Worm (Caenorhabditis elegans) whole organism, young adult: ENCODE results near the gene Y41C4A.8.

Source experiments
- C06A6.2 ChIP-seq: fragments of 200-800 bp; sonication (Bioruptor generic); conservative IDR thresholded peaks from 2 replicates; pipeline ENCODE4 v1.3.6; 2022; ENCODE audit warnings: missing genetic modification characterization, missing compliant biosample characterization
- K12H6.12 ChIP-seq: fragments of 200-800 bp; sonication (Bioruptor generic); optimal IDR thresholded peaks from 2 replicates; lab custom pipeline; 2018; ENCODE audit warnings: mild to moderate bottlenecking, missing genetic modification characterization, missing compliant biosample characterization
- Y53G8AR.9 ChIP-seq: fragments of 200-800 bp; sonication (Bioruptor generic); conservative IDR thresholded peaks from 2 replicates; pipeline ENCODE4 v1.3.6; 2022; ENCODE audit warnings: missing genetic modification reagents, missing genetic modification characterization, missing compliant biosample characterization
- Y56A3A.18 ChIP-seq: fragments of 200-800 bp; sonication (Bioruptor generic); IDR thresholded peaks from 2 replicates; pipeline ENCODE4 v1.3.6; 2022; ENCODE audit warnings: missing genetic modification reagents, missing genetic modification characterization, missing compliant biosample characterization
- aptf-3 ChIP-seq: fragments of 200-800 bp; sonication (Bioruptor generic); IDR thresholded peaks from 2 replicates; pipeline ENCODE4 v1.3.6; 2022; ENCODE audit warnings: missing genetic modification characterization, missing compliant biosample characterization
- atf-7 ChIP-seq: sonication (generic microtip); optimal IDR thresholded peaks from 2 replicates; lab custom pipeline; 2017; ENCODE audit warnings: mild to moderate bottlenecking, missing genetic modification characterization, missing compliant biosample characterization
- attf-3 ChIP-seq: fragments of 200-800 bp; sonication (Bioruptor generic); conservative IDR thresholded peaks from 2 replicates; pipeline ENCODE4 v1.3.6; 2022; ENCODE audit warnings: missing genetic modification reagents, missing genetic modification characterization, missing compliant biosample characterization
- bed-1 ChIP-seq: fragments of 200-800 bp; sonication (Bioruptor generic); IDR thresholded peaks from 2 replicates; pipeline ENCODE4 v1.3.6; 2022; ENCODE audit warnings: missing genetic modification reagents, missing genetic modification characterization, missing compliant biosample characterization
- cebp-1 ChIP-seq, 2 experiments: fragments of 200-800 bp in 1 of 2; sonication (Bioruptor generic) in 1 of 2; sonication (generic microtip) in 1 of 2; IDR thresholded peaks in 1 of 2; optimal IDR thresholded peaks in 1 of 2; 2 replicates each; pipeline versions ENCODE4 v1.3.6 to Lab custom; 2017 to 2022; ENCODE audit warnings: missing compliant biosample characterization in 2 of 2, missing genetic modification characterization in 2 of 2, mild to moderate bottlenecking in 1 of 2, missing genetic modification reagents in 1 of 2, moderate library complexity in 1 of 2
- ceh-79 ChIP-seq: sonication (generic microtip); optimal IDR thresholded peaks from 2 replicates; lab custom pipeline; 2017; ENCODE audit warnings: mild to moderate bottlenecking, missing genetic modification characterization, missing compliant biosample characterization
- dox-1 ChIP-seq: fragments of 200-800 bp; sonication (Bioruptor generic); IDR thresholded peaks from 2 replicates; pipeline ENCODE4 v1.3.6; 2022; ENCODE audit warnings: missing genetic modification reagents, missing genetic modification characterization, missing compliant biosample characterization
- egl-18 ChIP-seq: fragments of 200-800 bp; sonication (Bioruptor generic); IDR thresholded peaks from 2 replicates; pipeline ENCODE4 v1.3.6; 2022; ENCODE audit warnings: missing genetic modification reagents, missing genetic modification characterization, missing compliant biosample characterization
- egrh-3 ChIP-seq: fragments of 200-800 bp; sonication (Bioruptor generic); IDR thresholded peaks from 2 replicates; pipeline ENCODE4 v1.3.6; 2022; ENCODE audit warnings: missing genetic modification reagents, missing genetic modification characterization, missing compliant biosample characterization
- fkh-3 ChIP-seq: sonication (generic microtip); optimal IDR thresholded peaks from 2 replicates; lab custom pipeline; 2016; ENCODE audit warnings: mild to moderate bottlenecking, missing genetic modification characterization, missing compliant biosample characterization
- gei-17 ChIP-seq: fragments of 200-800 bp; sonication (Bioruptor generic); optimal IDR thresholded peaks from 2 replicates; lab custom pipeline; 2018; ENCODE audit warnings: mild to moderate bottlenecking, missing genetic modification characterization, missing compliant biosample characterization
- hlh-12 ChIP-seq: sonication (generic microtip); optimal IDR thresholded peaks from 2 replicates; lab custom pipeline; 2016; ENCODE audit warnings: missing genetic modification characterization, missing compliant biosample characterization
- hmg-1.2 ChIP-seq: fragments of 200-800 bp; sonication (Bioruptor generic); IDR thresholded peaks from 2 replicates; pipeline ENCODE4 v1.3.6; 2022; ENCODE audit warnings: missing genetic modification reagents, missing genetic modification characterization, missing compliant biosample characterization
- hmg-20 ChIP-seq: fragments of 200-800 bp; sonication (Bioruptor generic); IDR thresholded peaks from 2 replicates; pipeline ENCODE4 v1.3.6; 2022; ENCODE audit warnings: missing genetic modification reagents, missing genetic modification characterization, missing compliant biosample characterization
- lin-26 ChIP-seq: fragments of 200-800 bp; sonication (Bioruptor generic); IDR thresholded peaks from 2 replicates; pipeline ENCODE4 v1.3.6; 2022; ENCODE audit warnings: missing genetic modification reagents, missing genetic modification characterization, missing compliant biosample characterization
- lin-35 ChIP-seq, 3 experiments: fragments of 150-350 bp in 2 of 3; sonication (generic microtip) in 1 of 3; optimal IDR thresholded peaks; 2 replicates each; lab custom pipeline; 2014 to 2018; ENCODE audit warnings: missing biosample characterization in 3 of 3, missing genetic modification characterization in 3 of 3, missing genetic modification reagents in 3 of 3
- lin-40 ChIP-seq: sonication (generic microtip); optimal IDR thresholded peaks from 2 replicates; lab custom pipeline; 2016; ENCODE audit warnings: missing genetic modification characterization, mild to moderate bottlenecking, missing compliant biosample characterization, missing genotype, missing genetic modification reagents
- lin-54 ChIP-seq: fragments of 200-800 bp; sonication (Bioruptor generic); optimal IDR thresholded peaks from 2 replicates; lab custom pipeline; 2018; ENCODE audit warnings: mild to moderate bottlenecking, missing genetic modification characterization, missing compliant biosample characterization
- madf-3 ChIP-seq: fragments of 200-800 bp; sonication (Bioruptor generic); IDR thresholded peaks from 2 replicates; pipeline ENCODE4 v1.3.6; 2022; ENCODE audit warnings: missing genetic modification reagents, missing genetic modification characterization, missing compliant biosample characterization
- mcd-1 ChIP-seq: fragments of 200-800 bp; sonication (Bioruptor generic); IDR thresholded peaks from 2 replicates; pipeline ENCODE4 v1.3.6; 2022; ENCODE audit warnings: missing genetic modification reagents, missing genetic modification characterization, missing compliant biosample characterization
- nhr-90 ChIP-seq: sonication (generic microtip); optimal IDR thresholded peaks from 2 replicates; lab custom pipeline; 2016; ENCODE audit warnings: missing genotype, mild to moderate bottlenecking, missing genetic modification characterization, missing compliant biosample characterization
- sdz-38 ChIP-seq: sonication (generic microtip); optimal IDR thresholded peaks from 2 replicates; lab custom pipeline; 2016; ENCODE audit warnings: missing genotype, missing genetic modification characterization, missing compliant biosample characterization
- snpc-1.1 ChIP-seq: sonication (generic microtip); optimal IDR thresholded peaks from 2 replicates; lab custom pipeline; 2017; ENCODE audit warnings: missing genetic modification characterization, mild to moderate bottlenecking, missing compliant biosample characterization, antibody characterized with exemption, moderate library complexity, missing genotype, missing genetic modification reagents; ENCODE audit not compliant: insufficient read depth
- snpc-4 ChIP-seq, 5 experiments: fragments of 150-350 bp in 1 of 5; sonication (generic microtip) in 4 of 5; optimal IDR thresholded peaks; 2 replicates each; lab custom pipeline; 2014 to 2018; ENCODE audit warnings: missing genetic modification characterization in 5 of 5, missing biosample characterization in 3 of 5, antibody characterized with exemption in 2 of 5, mild to moderate bottlenecking in 2 of 5, missing compliant biosample characterization in 2 of 5, missing genotype in 2 of 5, moderate library complexity in 2 of 5, missing genetic modification reagents in 1 of 5
- somi-1 ChIP-seq: fragments of 200-800 bp; sonication (Bioruptor generic); optimal IDR thresholded peaks from 2 replicates; lab custom pipeline; 2018; ENCODE audit warnings: mild to moderate bottlenecking, missing genetic modification characterization, missing compliant biosample characterization
- zfh-2 ChIP-seq: fragments of 200-800 bp; sonication (Bioruptor generic); conservative IDR thresholded peaks from 2 replicates; pipeline ENCODE4 v1.3.6; 2022; ENCODE audit warnings: missing genetic modification reagents, missing genetic modification characterization, missing compliant biosample characterization
- ztf-26 ChIP-seq: sonication (generic microtip); optimal IDR thresholded peaks from 2 replicates; lab custom pipeline; 2017; ENCODE audit warnings: missing genetic modification characterization, missing compliant biosample characterization

Y41C4A.8 gene

DNA sequence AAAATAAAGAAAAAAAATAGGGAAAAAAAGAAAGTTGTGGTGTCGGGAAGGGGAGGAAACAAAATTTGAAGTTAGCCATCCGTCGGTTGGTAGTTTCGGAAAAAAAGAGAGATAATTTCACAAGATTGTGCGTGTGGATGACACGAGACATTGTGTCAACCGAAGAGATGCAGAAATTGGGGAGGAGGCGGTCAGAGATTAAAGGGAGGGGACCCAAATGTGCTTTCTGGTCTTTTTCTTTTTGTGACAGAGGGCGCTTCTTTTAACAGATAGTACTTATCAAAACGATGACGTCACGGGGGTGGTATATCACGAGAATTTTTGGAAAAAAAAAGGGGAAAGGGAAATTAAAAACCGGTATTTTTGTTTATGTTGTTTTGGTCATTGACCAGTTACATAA lies 29.9 kb upstream of the Y41C4A.8 start:
- TF ChIP-seq ztf-26 (tag; lab: Kevin White, UChicago): peak; percentile 65
- peak; percentile 61 for TF ChIP-seq lin-40 (tag; lab: Kevin White, UChicago)
- TF ChIP-seq lin-54 (GFP tag; lab: Kevin White, UChicago): no peak
- peak; percentile 45 for TF ChIP-seq K12H6.12
- no peak for TF ChIP-seq attf-3 (GFP tag; lab: Robert Waterston, UW)
- peak; percentile 80 for TF ChIP-seq somi-1
- TF ChIP-seq sdz-38: no peak
- TF ChIP-seq snpc-4 (GFP tag; optimal IDR thresholded peaks at IDR 0.05; lab: Kevin White, UChicago): no peak
- peak in 1 of 4 experiments; percentile 0 for TF ChIP-seq snpc-4 (tag; optimal IDR thresholded peaks at IDR 0.05; lab: Kevin White, UChicago)
- 0 out of 2 replicates have a peak, but pooled peaks have one; percentile 22 for TF ChIP-seq C06A6.2 (GFP tag; lab: Robert Waterston, UW)
- TF ChIP-seq atf-7 (tag; lab: Kevin White, UChicago): peak; percentile 32
- no peak for TF ChIP-seq Y53G8AR.9 (GFP tag; lab: Robert Waterston, UW)
- TF ChIP-seq hmg-1.2 (GFP tag; lab: Robert Waterston, UW): peak; percentile 42; the same call in 1 of the 2 replicates
- peak; percentile 9; the same call in 1 of the 2 replicates for TF ChIP-seq mcd-1 (GFP tag; lab: Robert Waterston, UW)
- peak; percentile 63; the same call in 1 of the 2 replicates for TF ChIP-seq lin-26 (GFP tag; lab: Robert Waterston, UW)
- no peak for TF ChIP-seq cebp-1 (GFP tag; IDR thresholded peaks at IDR 0.05; lab: Robert Waterston, UW)
- peak; percentile 66 for TF ChIP-seq cebp-1 (tag; optimal IDR thresholded peaks at IDR 0.05; lab: Kevin White, UChicago)
- peak in 1 of 3 experiments; percentile 53 for TF ChIP-seq lin-35 (GFP tag; optimal IDR thresholded peaks at IDR 0.05; lab: Kevin White, UChicago)

DNA sequence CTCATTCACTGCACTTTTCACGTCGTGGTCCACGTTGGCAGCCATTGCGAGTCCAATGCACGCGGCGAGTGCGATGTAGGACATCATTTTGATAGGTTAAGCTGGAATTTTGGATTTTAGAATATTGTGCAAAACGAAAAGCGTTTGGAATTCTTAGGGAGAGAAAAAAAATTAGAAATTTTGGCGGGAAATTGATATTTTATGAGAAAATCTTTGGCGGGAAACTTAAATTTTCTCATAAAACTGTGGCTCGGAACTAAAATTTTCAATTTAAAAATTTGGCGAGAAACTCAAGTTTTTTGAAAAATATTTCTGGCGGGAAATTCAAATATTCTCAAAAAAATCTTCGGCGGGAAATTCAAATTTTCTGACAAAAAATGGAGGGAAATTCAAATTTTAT lies 28.9 kb upstream of the Y41C4A.8 start, which contains the start of gene sup-1:
sup-1 (minus strand) TSS at position 101 of the 400 bp plus-strand sequence.
- TF ChIP-seq aptf-3 (GFP tag; lab: Robert Waterston, UW) (no peak), egl-18 (no peak), egrh-3 (no peak), ceh-79 (tag; lab: Kevin White, UChicago) (no peak), dox-1 (GFP tag; lab: Robert Waterston, UW) (no peak), mcd-1 (GFP tag; lab: Robert Waterston, UW) (no peak), lin-54 (GFP tag; lab: Kevin White, UChicago) (no peak), madf-3 (GFP tag; lab: Robert Waterston, UW) (no peak), hmg-20 (GFP tag; lab: Robert Waterston, UW) (no peak)

ce11 chrIII:11732943-11733342 lies 24.3 kb upstream of the Y41C4A.8 start:
- TF ChIP-seq hlh-12 (tag; lab: Kevin White, UChicago): no peak
- no peak for TF ChIP-seq gei-17
- TF ChIP-seq lin-40 (tag; lab: Kevin White, UChicago): no peak
- no peak for TF ChIP-seq lin-26 (GFP tag; lab: Robert Waterston, UW)
- no peak for TF ChIP-seq snpc-1.1 (tag; lab: Kevin White, UChicago)
- TF ChIP-seq nhr-90 (tag; lab: Kevin White, UChicago): no peak
- no peak for TF ChIP-seq sdz-38
- no peak for TF ChIP-seq Y56A3A.18 (GFP tag; lab: Robert Waterston, UW)
- no peak for TF ChIP-seq fkh-3 (tag; lab: Kevin White, UChicago)

ce11 chrIII:11732056-11732455 lies 23.4 kb upstream of the Y41C4A.8 start, which contains the start of gene Y41C4A.21:
Gene Y41C4A.21, plus strand, starts transcription at chrIII:11732356.
- TF ChIP-seq zfh-2 (GFP tag; lab: Robert Waterston, UW): 0 out of 2 replicates have a peak, but pooled peaks have one; percentile 19
- TF ChIP-seq bed-1: no peak
